Fruit fly (Drosophila melanogaster) whole organism, embryonic: ENCODE measurements around the gene CG9518.

ENCODE experiments used
- Aef1 ChIP-seq: fragments of 200-800 bp; sonication (Bioruptor generic); IDR thresholded peaks from 3 replicates; pipeline ENCODE4 v1.3.6; 2022; ENCODE audit warnings: missing biosample characterization, missing genetic modification characterization
- CG15073 ChIP-seq: fragments of 200-800 bp; sonication (Bioruptor generic); optimal IDR thresholded peaks from 2 replicates; lab custom pipeline; 2016; ENCODE audit warnings: missing biosample characterization, missing genetic modification characterization
- CG3065 ChIP-seq: fragments of 200-800 bp; sonication (Bioruptor generic); optimal IDR thresholded peaks from 2 replicates; lab custom pipeline; 2016; ENCODE audit warnings: missing biosample characterization, missing genetic modification characterization
- CG6654 ChIP-seq: fragments of 200-800 bp; sonication (Bioruptor generic); optimal IDR thresholded peaks from 2 replicates; lab custom pipeline; 2017; ENCODE audit warnings: missing biosample characterization, mild to moderate bottlenecking, missing genetic modification characterization
- Six4 ChIP-seq: fragments of 200-800 bp; sonication (Bioruptor generic); optimal IDR thresholded peaks from 2 replicates; lab custom pipeline; 2016; ENCODE audit warnings: missing biosample characterization, missing genetic modification characterization

dm6 chrX:14844657-14845056 lies 26.3 kb downstream of the CG9518 start, which contains the start of gene CG12539:
- TF ChIP-seq CG15073: no peak
- no peak for TF ChIP-seq Six4 (GFP tag; lab: Kevin White, UChicago)
- TF ChIP-seq Aef1 (GFP tag; lab: Robert Waterston, UW): no peak
- no peak for TF ChIP-seq CG6654 (GFP tag; lab: Kevin White, UChicago)
- TF ChIP-seq CG3065 (GFP tag; lab: Kevin White, UChicago): no peak
